Worm (Caenorhabditis elegans) whole organism, mixed stage, embryonic: ENCODE results near the gene nhr-218.

Experiments
- unc-62 ChIP-seq: fragments of 150-350 bp; optimal IDR thresholded peaks from 2 replicates; lab custom pipeline; 2014; ENCODE audit warnings: missing biosample characterization, missing genetic modification reagents, missing genetic modification characterization
- ztf-11 ChIP-seq: fragments of 150-350 bp; optimal IDR thresholded peaks from 2 replicates; lab custom pipeline; 2014; ENCODE audit warnings: missing biosample characterization, missing genetic modification characterization

ce11 chrV:16218972-16219757 lies 39.1 kb upstream of the nhr-218 start, which contains the start of gene glc-1:
- TF ChIP-seq ztf-11, result no peak
- no peak for TF ChIP-seq unc-62 (GFP tag; lab: Kevin White, UChicago)
